Worm (Caenorhabditis elegans): ENCODE results near the gene F41G3.5.

DNA sequence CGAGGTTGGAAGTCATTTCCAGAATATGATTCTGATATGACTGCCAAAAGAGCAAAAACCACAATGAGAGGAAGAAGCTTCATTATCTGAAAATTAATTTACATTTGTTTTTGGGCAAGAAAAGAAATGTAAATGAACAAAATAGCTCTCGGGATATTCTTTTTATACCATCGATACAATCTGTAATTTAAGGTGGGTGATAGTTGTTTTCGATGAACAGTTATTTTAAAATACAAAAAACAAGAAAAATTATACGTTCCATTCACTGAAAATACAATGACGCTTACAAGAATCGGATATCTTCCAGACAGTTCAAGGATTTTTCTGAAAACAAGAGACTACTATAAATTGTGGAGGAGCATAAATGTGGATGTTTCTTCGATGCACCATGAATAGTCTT lies 1.9 kb upstream of the F41G3.5 start, which contains the start of gene ins-15:
- no peak for TF ChIP-seq elt-2 (tag; optimal IDR thresholded peaks at IDR 0.05)
- TF ChIP-seq pqm-1 (tag; optimal IDR thresholded peaks at IDR 0.05), result no peak
- no peak for TF ChIP-seq F13H6.1 (tag; optimal IDR thresholded peaks at IDR 0.05)
- TF ChIP-seq rnt-1 (tag; optimal IDR thresholded peaks at IDR 0.05), result no peak
- no peak for TF ChIP-seq fkh-10 (GFP tag; optimal IDR thresholded peaks at IDR 0.05)

Data from whole organism, late embryonic.